Fruit fly (Drosophila melanogaster) whole organism, embryonic: ENCODE results near the gene Ir31a.
A peak's percentile ranks its signal among the peaks of the same experiment; 100 is the strongest.

ENCODE experiments used
- BEAF-32 ChIP-seq: fragments of 200-800 bp; sonication (Bioruptor generic); optimal IDR thresholded peaks from 3 replicates; lab custom pipeline; 2017; ENCODE audit warnings: missing biosample characterization, missing genetic modification characterization, mild to moderate bottlenecking, moderate library complexity, missing genetic modification reagents
- CG11398 ChIP-seq: fragments of 200-800 bp; sonication (Bioruptor generic); optimal IDR thresholded peaks from 2 replicates; lab custom pipeline; 2016; ENCODE audit warnings: missing biosample characterization, missing genetic modification characterization
- CG11696 ChIP-seq: fragments of 200-800 bp; sonication (Bioruptor generic); IDR thresholded peaks from 2 replicates; pipeline ENCODE4 v1.3.6; 2022; ENCODE audit warnings: missing biosample characterization, missing genetic modification characterization
- CG12104 ChIP-seq: fragments of 200-800 bp; sonication (Bioruptor generic); optimal IDR thresholded peaks from 3 replicates; lab custom pipeline; 2016; ENCODE audit warnings: missing biosample characterization, missing genetic modification characterization
- CG12769 ChIP-seq: fragments of 200-800 bp; sonication (Bioruptor generic); optimal IDR thresholded peaks from 2 replicates; lab custom pipeline; 2019; ENCODE audit warnings: missing biosample characterization, mild to moderate bottlenecking, missing genetic modification characterization, moderate library complexity
- CG15073 ChIP-seq: fragments of 200-800 bp; sonication (Bioruptor generic); optimal IDR thresholded peaks from 2 replicates; lab custom pipeline; 2016; ENCODE audit warnings: missing biosample characterization, missing genetic modification characterization
- CG17328 ChIP-seq: fragments of 200-800 bp; sonication (Bioruptor generic); IDR thresholded peaks from 2 replicates; pipeline ENCODE4 v1.3.6; 2022; ENCODE audit warnings: missing biosample characterization, missing genetic modification characterization
- CG17385 ChIP-seq: fragments of 200-800 bp; sonication (Bioruptor generic); optimal IDR thresholded peaks from 3 replicates; lab custom pipeline; 2018; ENCODE audit warnings: missing biosample characterization, mild to moderate bottlenecking, missing genetic modification characterization
- CG18476 ChIP-seq: fragments of 200-800 bp; sonication (Bioruptor generic); optimal IDR thresholded peaks from 2 replicates; lab custom pipeline; 2016; ENCODE audit warnings: missing biosample characterization, mild to moderate bottlenecking, missing genetic modification characterization
- CG18764 ChIP-seq: fragments of 200-800 bp; sonication (Bioruptor generic); optimal IDR thresholded peaks from 3 replicates; lab custom pipeline; 2016; ENCODE audit warnings: missing biosample characterization, missing genetic modification characterization
- CG2889 ChIP-seq: fragments of 200-800 bp; sonication (Bioruptor generic); IDR thresholded peaks from 3 replicates; pipeline ENCODE4 v1.3.6; 2022; ENCODE audit warnings: missing biosample characterization, missing genetic modification characterization
- CG3726 ChIP-seq: fragments of 200-800 bp; sonication (Bioruptor generic); IDR thresholded peaks from 3 replicates; pipeline ENCODE4, ENCODE4 v1.3.6; 2022; ENCODE audit warnings: missing biosample characterization, missing genetic modification characterization
- CG3995 ChIP-seq: fragments of 200-800 bp; sonication (Bioruptor generic); optimal IDR thresholded peaks from 3 replicates; lab custom pipeline; 2016; ENCODE audit warnings: missing biosample characterization, missing genetic modification characterization
- CG4707 ChIP-seq: fragments of 200-800 bp; sonication (Bioruptor generic); optimal IDR thresholded peaks from 2 replicates; lab custom pipeline; 2018; ENCODE audit warnings: missing biosample characterization, mild to moderate bottlenecking, missing genetic modification characterization, moderate library complexity
- CG6175 ChIP-seq: fragments of 200-800 bp; sonication (Bioruptor generic); IDR thresholded peaks from 3 replicates; pipeline ENCODE4 v1.3.6; 2022; ENCODE audit warnings: missing biosample characterization, missing genetic modification characterization
- CG6272 ChIP-seq: fragments of 200-800 bp; sonication (Bioruptor generic); IDR thresholded peaks from 2 replicates; pipeline ENCODE4 v1.3.6; 2022; ENCODE audit warnings: missing biosample characterization, missing genetic modification characterization
- CG6765 ChIP-seq: fragments of 200-800 bp; sonication (Bioruptor generic); optimal IDR thresholded peaks from 3 replicates; lab custom pipeline; 2017; ENCODE audit warnings: missing biosample characterization, mild to moderate bottlenecking, missing genetic modification characterization
- CG7745 ChIP-seq: fragments of 200-800 bp; sonication (Bioruptor generic); optimal IDR thresholded peaks from 2 replicates; lab custom pipeline; 2018; ENCODE audit warnings: missing biosample characterization, mild to moderate bottlenecking, missing genetic modification characterization, moderate library complexity
- Doc3 ChIP-seq: fragments of 200-800 bp; sonication (Bioruptor generic); IDR thresholded peaks from 3 replicates; pipeline ENCODE4 v1.3.6; 2022; ENCODE audit warnings: missing biosample characterization, missing genetic modification characterization; ENCODE audit not compliant: partially characterized antibody
- Fer1 ChIP-seq: fragments of 200-800 bp; sonication (Bioruptor generic); optimal IDR thresholded peaks from 2 replicates; lab custom pipeline; 2017; ENCODE audit warnings: missing biosample characterization, mild to moderate bottlenecking, missing genetic modification characterization
- Lim3 ChIP-seq: fragments of 200-800 bp; sonication (Bioruptor generic); IDR thresholded peaks from 2 replicates; pipeline ENCODE4 v1.3.6; 2022; ENCODE audit warnings: missing biosample characterization, missing genetic modification characterization
- Med ChIP-seq: fragments of 200-800 bp; sonication (Bioruptor generic); peaks from one replicate; lab custom pipeline; 2016; ENCODE audit warnings: missing biosample characterization, missing genetic modification characterization, mild to moderate bottlenecking, inconsistent platforms, moderate library complexity
- NC2β ChIP-seq: fragments of 200-800 bp; sonication (Bioruptor generic); optimal IDR thresholded peaks from 2 replicates; lab custom pipeline; 2016; ENCODE audit warnings: missing biosample characterization, missing genetic modification characterization
- Opbp ChIP-seq: fragments of 200-800 bp; sonication (Bioruptor generic); IDR thresholded peaks from 3 replicates; pipeline ENCODE4 v1.3.6; 2022; ENCODE audit warnings: missing biosample characterization, missing genetic modification characterization; ENCODE audit not compliant: partially characterized antibody
- PHDP ChIP-seq: fragments of 200-800 bp; sonication (Bioruptor generic); optimal IDR thresholded peaks from 3 replicates; lab custom pipeline; 2018; ENCODE audit warnings: missing biosample characterization, mild to moderate bottlenecking, missing genetic modification characterization, moderate library complexity
- Spps ChIP-seq: fragments of 200-800 bp; sonication (Bioruptor generic); optimal IDR thresholded peaks from 2 replicates; lab custom pipeline; 2018; ENCODE audit warnings: missing biosample characterization, mild to moderate bottlenecking, missing genetic modification characterization
- Ssrp ChIP-seq: fragments of 200-800 bp; sonication (Bioruptor generic); optimal IDR thresholded peaks from 2 replicates; lab custom pipeline; 2018; ENCODE audit warnings: missing biosample characterization, mild to moderate bottlenecking, missing genetic modification characterization, moderate library complexity
- Taf1 ChIP-seq: fragments of 200-800 bp; sonication (Bioruptor generic); IDR thresholded peaks from 2 replicates; pipeline ENCODE4 v1.3.6; 2022; ENCODE audit warnings: missing biosample characterization, missing genetic modification characterization
- ap ChIP-seq: fragments of 200-800 bp; sonication (Bioruptor generic); IDR thresholded peaks from 2 replicates; pipeline ENCODE4 v1.3.6; 2022; ENCODE audit warnings: missing biosample characterization, missing genetic modification characterization
- chif ChIP-seq, 2 experiments: fragments of 200-800 bp; sonication (Bioruptor generic); optimal IDR thresholded peaks; 3 replicates each; lab custom pipeline; 2016; ENCODE audit warnings: missing biosample characterization in 2 of 2, missing genetic modification characterization in 2 of 2
- croc ChIP-seq: fragments of 200-800 bp; sonication (Bioruptor generic); conservative IDR thresholded peaks from 3 replicates; pipeline ENCODE4 v1.3.6; 2022; ENCODE audit warnings: missing biosample characterization, missing genetic modification characterization
- crol ChIP-seq: fragments of 200-800 bp; sonication (Bioruptor generic); IDR thresholded peaks from 2 replicates; pipeline ENCODE4 v1.3.6; 2022; ENCODE audit warnings: missing biosample characterization, missing genetic modification characterization
- exex ChIP-seq: fragments of 200-800 bp; sonication (Bioruptor generic); optimal IDR thresholded peaks from 4 replicates; lab custom pipeline; 2018; ENCODE audit warnings: missing biosample characterization, mild to moderate bottlenecking, missing genetic modification characterization, moderate library complexity
- ftz-f1 ChIP-seq: fragments of 200-800 bp; sonication (Bioruptor generic); optimal IDR thresholded peaks from 2 replicates; lab custom pipeline; 2016; ENCODE audit warnings: missing biosample characterization, missing genetic modification characterization
- gcm2 ChIP-seq: fragments of 200-800 bp; sonication (Bioruptor generic); optimal IDR thresholded peaks from 2 replicates; lab custom pipeline; 2016; ENCODE audit warnings: missing biosample characterization, missing genetic modification characterization
- ham ChIP-seq: fragments of 200-800 bp; sonication (Bioruptor generic); IDR thresholded peaks from 2 replicates; pipeline ENCODE4 v1.3.6; 2022; ENCODE audit warnings: missing biosample characterization, missing genetic modification characterization
- hkb ChIP-seq, 2 experiments: fragments of 200-800 bp in 1 of 2; fragments of >200 bp in 1 of 2; sonication (Bioruptor generic) in 1 of 2; IDR thresholded peaks in 1 of 2; optimal IDR thresholded peaks in 1 of 2; 2 replicates each; pipeline versions ENCODE4 v1.3.6 to Lab custom; 2017 to 2022; ENCODE audit warnings: missing biosample characterization in 1 of 2, missing genetic modification characterization in 1 of 2
- kah ChIP-seq: fragments of 200-800 bp; sonication (Bioruptor generic); optimal IDR thresholded peaks from 2 replicates; lab custom pipeline; 2018; ENCODE audit warnings: missing biosample characterization, mild to moderate bottlenecking, missing genetic modification characterization
- lola ChIP-seq, 3 experiments: fragments of >200 bp in 2 of 3; fragments of 200-800 bp in 1 of 3; sonication (Bioruptor generic) in 1 of 3; optimal IDR thresholded peaks; 2 replicates each; lab custom pipeline; 2017 to 2019; ENCODE audit warnings: missing biosample characterization in 3 of 3, missing genetic modification characterization in 3 of 3, mild to moderate bottlenecking in 1 of 3, moderate library complexity in 1 of 3
- lov ChIP-seq, 2 experiments: fragments of 200-800 bp in 1 of 2; fragments of >200 bp in 1 of 2; sonication (Bioruptor generic) in 1 of 2; IDR thresholded peaks in 1 of 2; optimal IDR thresholded peaks in 1 of 2; 2 replicates in 1 of 2; 3 replicates in 1 of 2; pipeline versions ENCODE4 v1.3.6 to Lab custom; 2017 to 2022; ENCODE audit warnings: missing biosample characterization in 1 of 2, missing genetic modification characterization in 1 of 2
- luna ChIP-seq: fragments of 200-800 bp; sonication (Bioruptor generic); optimal IDR thresholded peaks from 2 replicates; lab custom pipeline; 2016; ENCODE audit warnings: missing biosample characterization, missing genetic modification characterization
- oc ChIP-seq: fragments of 200-800 bp; sonication (Bioruptor generic); optimal IDR thresholded peaks from 2 replicates; lab custom pipeline; 2018; ENCODE audit warnings: missing biosample characterization, mild to moderate bottlenecking, missing genetic modification characterization, moderate library complexity
- otp ChIP-seq: fragments of 200-800 bp; sonication (Bioruptor generic); IDR thresholded peaks from 3 replicates; pipeline ENCODE4, ENCODE4 v1.3.6; 2022; ENCODE audit warnings: missing biosample characterization, missing genetic modification characterization
- pfk ChIP-seq: fragments of 200-800 bp; sonication (Bioruptor generic); optimal IDR thresholded peaks from 2 replicates; lab custom pipeline; 2018; ENCODE audit warnings: missing biosample characterization, mild to moderate bottlenecking, missing genetic modification characterization, moderate library complexity
- prd ChIP-seq, 3 experiments: fragments of >200 bp in 2 of 3; fragments of 200-800 bp in 1 of 3; sonication (Bioruptor generic) in 1 of 3; optimal IDR thresholded peaks in 2 of 3; IDR thresholded peaks in 1 of 3; 2 replicates in 2 of 3; 3 replicates in 1 of 3; pipeline versions ENCODE4 v1.3.6 to Lab custom; 2017 to 2022; ENCODE audit warnings: missing biosample characterization in 1 of 3, missing genetic modification characterization in 1 of 3
- seq ChIP-seq: fragments of 200-800 bp; sonication (Bioruptor generic); IDR thresholded peaks from 2 replicates; pipeline ENCODE4 v1.3.6; 2022; ENCODE audit warnings: missing biosample characterization, missing genetic modification characterization
- tap ChIP-seq: fragments of 200-800 bp; optimal IDR thresholded peaks from 3 replicates; lab custom pipeline; 2019; ENCODE audit warnings: missing biosample characterization, mild to moderate bottlenecking, missing genetic modification characterization, moderate library complexity
- vvl ChIP-seq: fragments of 200-800 bp; sonication (Bioruptor generic); IDR thresholded peaks from 2 replicates; pipeline ENCODE4 v1.3.6; 2022; ENCODE audit warnings: missing biosample characterization, missing genetic modification characterization

The Ir31a gene

DNA sequence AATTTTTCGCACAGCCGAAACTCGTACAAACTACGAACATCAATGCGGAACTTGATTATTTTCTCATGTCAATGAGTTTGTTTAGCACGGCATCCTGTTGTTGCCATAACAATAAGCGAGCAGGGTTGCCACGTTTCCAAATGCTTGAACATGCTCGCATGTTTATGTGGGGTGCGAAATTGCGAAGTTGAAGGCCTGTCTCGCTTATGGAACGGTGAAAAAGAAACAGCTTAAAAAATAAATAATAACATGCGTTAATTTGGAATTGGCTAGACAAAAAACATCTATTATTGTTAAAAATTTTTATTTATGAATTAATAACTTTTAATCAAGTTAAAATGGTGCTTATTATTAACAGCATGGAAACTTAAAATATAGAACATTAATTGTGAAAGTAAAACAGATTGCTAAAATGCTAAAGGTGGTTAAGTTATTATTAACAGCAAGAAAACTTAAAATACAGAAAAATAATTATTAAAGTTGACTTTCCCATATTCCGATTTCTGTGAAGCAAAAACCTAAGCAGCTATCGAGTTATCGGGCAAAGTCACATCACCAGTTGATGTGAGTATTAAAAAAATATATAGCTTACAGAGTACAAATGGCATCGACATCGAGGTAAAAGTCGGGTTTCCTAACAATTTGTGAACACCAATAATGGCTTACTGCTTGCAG lies 25.6 kb downstream of the Ir31a start, which contains the start of the genes Bug22 and TfIIB (continued):
- TF ChIP-seq CG11696 (GFP tag; lab: Robert Waterston, UW): no peak
- TF ChIP-seq kah (GFP tag; lab: Kevin White, UChicago): no peak
- no peak for TF ChIP-seq CG4707 (GFP tag; lab: Kevin White, UChicago)
- no peak for TF ChIP-seq gcm2
- no peak for TF ChIP-seq prd (optimal IDR thresholded peaks at IDR 0.05; lab: Kevin White, UChicago)
- peak; percentile 68; the same call in 2 of the 3 replicates for TF ChIP-seq prd (GFP tag; IDR thresholded peaks at IDR 0.05; lab: Robert Waterston, UW)
- TF ChIP-seq CG3995: peak; percentile 17
- peak; percentile 58 for TF ChIP-seq ftz-f1
- TF ChIP-seq CG12769 (tag; lab: Kevin White, UChicago): no peak
- no peak for TF ChIP-seq oc
- peak; percentile 28 for TF ChIP-seq Spps (tag; lab: Kevin White, UChicago)
- peak; percentile 50; the same call in 1 of the 2 replicates for TF ChIP-seq Taf1 (GFP tag; lab: Robert Waterston, UW)
- peak; percentile 70 for TF ChIP-seq NC2β (GFP tag; lab: Kevin White, UChicago)
- TF ChIP-seq Ssrp (tag; lab: Kevin White, UChicago): peak; percentile 58
- TF ChIP-seq Fer1 (GFP tag; lab: Kevin White, UChicago): peak; percentile 47
- no peak for TF ChIP-seq CG3726 (GFP tag; lab: Robert Waterston, UW)
- peak; percentile 47 for TF ChIP-seq BEAF-32 (GFP tag; lab: Kevin White, UChicago)
- TF ChIP-seq Opbp (GFP tag; lab: Robert Waterston, UW): no peak
- peak; percentile 66 for TF ChIP-seq CG17385
- TF ChIP-seq chif (GFP tag; optimal IDR thresholded peaks at IDR 0.05; lab: Kevin White, UChicago): peak; percentile 35 to 41
- TF ChIP-seq exex (tag; lab: Kevin White, UChicago): peak; percentile 13
- peak; percentile 60 for TF ChIP-seq CG12104 (GFP tag; lab: Kevin White, UChicago)
- TF ChIP-seq CG6175 (GFP tag; lab: Robert Waterston, UW): no peak
- TF ChIP-seq tap (tag; lab: Kevin White, UChicago): no peak
- TF ChIP-seq lola (GFP tag; optimal IDR thresholded peaks at IDR 0.05; lab: Kevin White, UChicago): peak in 1 of 3 experiments; percentile 54
- no peak for TF ChIP-seq ap (GFP tag; lab: Robert Waterston, UW)
- TF ChIP-seq pfk (GFP tag; lab: Kevin White, UChicago): peak; percentile 93
- no peak for TF ChIP-seq crol (GFP tag; lab: Robert Waterston, UW)
- TF ChIP-seq CG7745 (tag; lab: Kevin White, UChicago): no peak
- peak; percentile 62 for TF ChIP-seq CG18764
- no peak for TF ChIP-seq CG11398 (GFP tag; lab: Kevin White, UChicago)
- no peak for TF ChIP-seq seq (GFP tag; lab: Robert Waterston, UW)
- no peak for TF ChIP-seq CG6765 (GFP tag; lab: Kevin White, UChicago)
- peak; percentile 94 for TF ChIP-seq Med (GFP tag; lab: Kevin White, UChicago)
- no peak for TF ChIP-seq Lim3 (GFP tag; lab: Robert Waterston, UW)
- TF ChIP-seq PHDP (tag; lab: Kevin White, UChicago): peak; percentile 73
- TF ChIP-seq CG2889 (GFP tag; lab: Robert Waterston, UW): peak; percentile 64; the same call in 1 of the 3 replicates
- no peak for TF ChIP-seq croc
- no peak for TF ChIP-seq hkb (optimal IDR thresholded peaks at IDR 0.05; lab: Kevin White, UChicago)
- TF ChIP-seq hkb (GFP tag; IDR thresholded peaks at IDR 0.05; lab: Robert Waterston, UW): peak; percentile 75
- peak; percentile 41; the same call in 1 of the 2 replicates for TF ChIP-seq CG6272 (GFP tag; lab: Robert Waterston, UW)
- peak; percentile 78; the same call in 2 of the 3 replicates for TF ChIP-seq otp (GFP tag; lab: Robert Waterston, UW)
- peak; percentile 84 for TF ChIP-seq vvl (GFP tag; lab: Robert Waterston, UW)
- peak; percentile 71; the same call in 1 of the 2 replicates for TF ChIP-seq CG17328 (GFP tag; lab: Robert Waterston, UW)
- peak; percentile 57 for TF ChIP-seq CG18476 (GFP tag; lab: Kevin White, UChicago)
- TF ChIP-seq CG15073 (GFP tag; lab: Kevin White, UChicago): no peak
- no peak for TF ChIP-seq luna (GFP tag; lab: Kevin White, UChicago)
- TF ChIP-seq Doc3 (GFP tag; lab: Robert Waterston, UW): no peak
- no peak for TF ChIP-seq ham (GFP tag; lab: Robert Waterston, UW)
- no peak for TF ChIP-seq lov (optimal IDR thresholded peaks at IDR 0.05; lab: Kevin White, UChicago)
- TF ChIP-seq lov (GFP tag; IDR thresholded peaks at IDR 0.05; lab: Robert Waterston, UW): no peak
